Fruit fly (Drosophila melanogaster): ENCODE measurements around the gene CG17186.

Gene CG17186

dm6 chr3R:19879470-19880052, 2.2 kb upstream of the CG17186 start, which contains the start of gene Ask1 (continued):
- TF ChIP-seq prd (optimal IDR thresholded peaks at IDR 0.05) (no peak), prd (GFP tag; IDR thresholded peaks at IDR 0.05) (no peak), Usf (GFP tag; optimal IDR thresholded peaks at IDR 0.05) (no peak), scrt (GFP tag; optimal IDR thresholded peaks at IDR 0.05) (peak; percentile 60), Lpt (GFP tag; optimal IDR thresholded peaks at IDR 0.05) (no peak), CG18262 (tag; optimal IDR thresholded peaks at IDR 0.05) (no peak), bcd (GFP tag; optimal IDR thresholded peaks at IDR 0.05) (no peak), sens (GFP tag) (peak; percentile 4), PHDP (tag; optimal IDR thresholded peaks at IDR 0.05) (no peak), ken (GFP tag; IDR thresholded peaks at IDR 0.05) (no peak; the same call in 2 of the 3 replicates), bab2 (GFP tag; optimal IDR thresholded peaks at IDR 0.05) (no peak), fd3F (GFP tag; optimal IDR thresholded peaks at IDR 0.05) (no peak), CG5953 (GFP tag; IDR thresholded peaks at IDR 0.05) (no peak), HLH3B (GFP tag; IDR thresholded peaks at IDR 0.05) (no peak), CG10274 (GFP tag; optimal IDR thresholded peaks at IDR 0.05) (no peak), CG15514 (GFP tag; optimal IDR thresholded peaks at IDR 0.05) (peak; percentile 44), gce (GFP tag; IDR thresholded peaks at IDR 0.05) (no peak), D19B (GFP tag; optimal IDR thresholded peaks at IDR 0.05) (no peak), ind (GFP tag; optimal IDR thresholded peaks at IDR 0.05) (no peak), CG10431 (GFP tag; optimal IDR thresholded peaks at IDR 0.05) (no peak), chn (GFP tag; optimal IDR thresholded peaks at IDR 0.05) (no peak), CG17186 (GFP tag; optimal IDR thresholded peaks at IDR 0.05) (peak; percentile 47), NK7.1 (GFP tag; optimal IDR thresholded peaks at IDR 0.05) (no peak), CG6765 (GFP tag; optimal IDR thresholded peaks at IDR 0.05) (no peak), HLHmδ (GFP tag; optimal IDR thresholded peaks at IDR 0.05) (no peak), CG10979 (tag; optimal IDR thresholded peaks at IDR 0.05) (no peak), sens-2 (GFP tag; IDR thresholded peaks at IDR 0.05) (no peak), cwo (GFP tag; optimal IDR thresholded peaks at IDR 0.05) (no peak), CG8359 (GFP tag; optimal IDR thresholded peaks at IDR 0.05; ENCODE audit: borderline replicate concordance) (no peak), abd-A (tag; optimal IDR thresholded peaks at IDR 0.05) (no peak), Mrtf (GFP tag; IDR thresholded peaks at IDR 0.05) (no peak), Atf-2 (GFP tag; optimal IDR thresholded peaks at IDR 0.05) (no peak), usp (GFP tag; optimal IDR thresholded peaks at IDR 0.05) (no peak), CG10462 (GFP tag; optimal IDR thresholded peaks at IDR 0.05) (no peak), z (GFP tag; IDR thresholded peaks at IDR 0.05) (no peak), HmgZ (tag; optimal IDR thresholded peaks at IDR 0.05) (no peak), sc (optimal IDR thresholded peaks at IDR 0.05) (no peak), sc (GFP tag; optimal IDR thresholded peaks at IDR 0.05) (no peak), HmgD (GFP tag; optimal IDR thresholded peaks at IDR 0.05) (no peak), dan (GFP tag; IDR thresholded peaks at IDR 0.05) (no peak)

dm6 chr3R:19875118-19875887, 2.0 kb downstream of the CG17186 start, which contains the start of gene Mrp5:
Gene Mrp5 (minus strand): TSS chr3R:19875678.
- TF ChIP-seq zfh2 (GFP tag; optimal IDR thresholded peaks at IDR 0.05) (no peak), emc (GFP tag; optimal IDR thresholded peaks at IDR 0.05) (no peak), Mad (GFP tag; optimal IDR thresholded peaks at IDR 0.05) (no peak), Atf3 (GFP tag; optimal IDR thresholded peaks at IDR 0.05) (no peak), chm (GFP tag; IDR thresholded peaks at IDR 0.05) (0 out of 2 replicates have a peak, but pooled peaks have one; percentile 51), Hand (GFP tag; optimal IDR thresholded peaks at IDR 0.05) (no peak), CG10959 (GFP tag; IDR thresholded peaks at IDR 0.05) (no peak; the same call in 1 of the 2 replicates), CG17359 (tag; optimal IDR thresholded peaks at IDR 0.05) (peak; percentile 48), exex (tag; optimal IDR thresholded peaks at IDR 0.05) (peak; percentile 10), Oli (tag; optimal IDR thresholded peaks at IDR 0.05) (peak; percentile 11), CG11247 (GFP tag; IDR thresholded peaks at IDR 0.05) (peak; percentile 59; the same call in 1 of the 2 replicates), Med (GFP tag) (peak; percentile 32), Tbp (GFP tag; optimal IDR thresholded peaks at IDR 0.05) (no peak)

Data from whole organism, embryonic.